Fruit fly (Drosophila melanogaster): Measurements from ENCODE around the gene Culd.

The Culd gene

dm6 chr3L:8372035-8372434 is 15.9 kb upstream of the Culd start, which contains the start of gene ImpE1:
ImpE1 (plus strand) TSS chr3L:8372405.
- TF ChIP-seq usp (GFP tag; optimal IDR thresholded peaks at IDR 0.05): no peak
- TF ChIP-seq Dll (optimal IDR thresholded peaks at IDR 0.05): peak; percentile 2

DNA sequence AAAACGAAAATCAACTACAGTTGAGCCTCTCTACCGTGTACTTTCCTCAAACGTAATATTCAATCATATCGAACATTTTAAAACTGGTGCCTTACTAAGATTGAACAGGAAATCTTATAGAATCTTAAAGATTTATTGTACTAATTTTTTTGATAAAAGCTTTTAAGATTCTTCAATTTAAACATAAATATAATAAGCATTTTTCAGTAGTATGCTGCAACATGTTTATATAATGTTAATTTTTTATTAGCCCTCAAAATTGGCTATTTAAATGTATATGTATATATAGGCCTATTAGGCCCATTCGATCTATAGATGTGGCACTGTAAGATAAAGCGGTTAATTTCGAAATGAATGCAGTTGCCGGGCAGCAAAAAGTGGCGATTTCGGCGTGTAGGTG is 15.4 kb upstream of the Culd start:
- TF ChIP-seq EcR (GFP tag; optimal IDR thresholded peaks at IDR 0.05) (no peak), CG8478 (optimal IDR thresholded peaks at IDR 0.05) (no peak), psq (optimal IDR thresholded peaks at IDR 0.05) (no peak), usp (GFP tag; optimal IDR thresholded peaks at IDR 0.05) (no peak), pan (optimal IDR thresholded peaks at IDR 0.05) (no peak), Dll (optimal IDR thresholded peaks at IDR 0.05) (no peak)

- TF ChIP-seq Dll (optimal IDR thresholded peaks at IDR 0.05) (no peak), CG8478 (optimal IDR thresholded peaks at IDR 0.05) (no peak), pan (optimal IDR thresholded peaks at IDR 0.05) (no peak), EcR (GFP tag; optimal IDR thresholded peaks at IDR 0.05) (no peak), psq (optimal IDR thresholded peaks at IDR 0.05) (no peak), usp (GFP tag; optimal IDR thresholded peaks at IDR 0.05) (no peak)
Measured at dm6 chr3L:8370922-8371321, 14.8 kb upstream of the Culd start.

DNA sequence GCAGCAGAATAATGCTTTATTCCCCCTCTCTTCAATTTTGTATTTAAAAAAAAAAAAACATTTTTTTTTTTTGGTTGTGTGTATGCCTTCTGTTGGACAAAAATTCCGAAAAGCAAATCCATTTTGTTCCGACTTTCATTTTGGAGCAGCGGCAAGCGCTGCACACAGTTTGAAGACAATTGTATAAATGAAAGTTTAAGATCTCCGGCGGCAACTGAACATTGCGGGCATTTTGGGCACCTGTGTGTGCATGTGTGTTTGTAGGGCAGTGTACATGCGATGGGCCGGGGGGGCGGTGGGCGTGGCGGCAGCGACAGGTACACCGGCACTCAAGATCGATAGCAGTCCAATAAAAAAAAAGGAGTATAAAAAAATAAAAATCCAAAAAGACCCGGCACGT is 13.4 kb upstream of the Culd start:
- no peak for TF ChIP-seq pan (optimal IDR thresholded peaks at IDR 0.05)
- no peak for TF ChIP-seq psq (optimal IDR thresholded peaks at IDR 0.05)
- TF ChIP-seq usp (GFP tag; optimal IDR thresholded peaks at IDR 0.05): no peak
- TF ChIP-seq EcR (GFP tag; optimal IDR thresholded peaks at IDR 0.05): no peak
- TF ChIP-seq Dll (optimal IDR thresholded peaks at IDR 0.05): no peak
- no peak for TF ChIP-seq CG8478 (optimal IDR thresholded peaks at IDR 0.05)

DNA sequence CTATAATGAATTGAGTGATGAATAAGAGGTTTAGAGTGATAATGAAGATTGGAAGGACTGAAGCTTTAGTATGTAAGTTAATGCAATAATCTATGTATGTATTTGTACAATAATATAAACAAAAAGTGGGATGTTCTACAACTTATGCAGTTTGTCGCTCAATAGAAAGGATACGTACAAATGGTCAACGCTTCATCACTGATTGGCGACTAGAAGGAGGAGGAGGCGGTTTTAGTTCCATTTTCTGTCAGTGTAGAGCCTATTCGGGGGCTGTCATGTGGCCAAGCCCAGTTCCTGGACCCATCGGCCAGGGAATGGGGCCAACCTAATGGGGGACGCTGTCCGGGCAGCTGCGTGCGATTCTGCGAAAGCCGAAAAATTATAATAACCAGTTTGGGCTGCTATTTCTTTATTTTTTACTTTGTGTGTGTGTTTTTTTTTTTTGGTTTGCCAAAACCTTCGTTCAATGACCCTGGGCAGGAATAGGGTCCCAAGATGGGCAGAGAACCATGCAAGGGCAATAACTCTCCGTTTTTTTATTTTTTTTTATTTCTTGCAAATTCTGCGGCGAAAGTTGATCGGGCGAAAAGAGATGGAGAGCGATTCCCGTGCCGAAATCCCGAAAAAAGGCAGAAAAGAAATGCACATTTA is 12.7 kb upstream of the Culd start:
- TF ChIP-seq usp (GFP tag; optimal IDR thresholded peaks at IDR 0.05): no peak
- peak in 1 of 2 experiments; percentile 9 for TF ChIP-seq EcR (GFP tag; optimal IDR thresholded peaks at IDR 0.05)
- TF ChIP-seq Dll (optimal IDR thresholded peaks at IDR 0.05): no peak

dm6 chr3L:8363266-8363665 is 7.2 kb upstream of the Culd start:
- TF ChIP-seq usp (GFP tag; optimal IDR thresholded peaks at IDR 0.05): no peak
- no peak for TF ChIP-seq CG8478 (optimal IDR thresholded peaks at IDR 0.05)
- no peak for TF ChIP-seq psq (optimal IDR thresholded peaks at IDR 0.05)
- no peak for TF ChIP-seq pan (optimal IDR thresholded peaks at IDR 0.05)
- no peak for TF ChIP-seq EcR (GFP tag; optimal IDR thresholded peaks at IDR 0.05)
- TF ChIP-seq Dll (optimal IDR thresholded peaks at IDR 0.05): no peak

DNA sequence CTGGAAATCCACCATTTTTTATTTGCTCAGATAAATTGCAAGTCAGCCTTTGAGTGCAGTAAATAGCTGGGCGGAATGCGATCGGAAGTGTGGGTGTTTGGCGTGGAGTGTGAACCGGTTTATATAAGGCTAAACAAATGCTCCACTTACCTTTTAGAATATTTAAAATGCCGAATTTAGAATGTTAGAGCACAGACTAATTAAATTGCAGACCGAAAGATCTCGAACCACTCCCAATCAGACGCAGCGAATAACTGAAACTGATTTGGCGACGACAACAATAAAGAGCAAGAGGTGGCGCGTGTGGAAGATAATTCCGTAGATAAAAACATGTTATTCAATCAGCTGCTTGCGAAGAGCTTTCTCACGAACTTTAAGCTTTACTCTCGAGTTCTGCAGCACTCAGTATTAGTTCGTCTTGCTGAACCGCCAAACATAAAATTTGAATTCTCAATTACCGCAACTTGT is 4.6 kb upstream of the Culd start, which contains the start of gene Idh:
Gene Idh (minus strand): TSS at position 264 of the 468 bp plus-strand sequence.
- TF ChIP-seq usp (GFP tag; optimal IDR thresholded peaks at IDR 0.05) (no peak), CG8478 (optimal IDR thresholded peaks at IDR 0.05) (no peak), EcR (GFP tag; optimal IDR thresholded peaks at IDR 0.05) (no peak), psq (optimal IDR thresholded peaks at IDR 0.05) (no peak), pan (optimal IDR thresholded peaks at IDR 0.05) (no peak), Dll (optimal IDR thresholded peaks at IDR 0.05) (no peak)

- TF ChIP-seq pan (optimal IDR thresholded peaks at IDR 0.05) (no peak), psq (optimal IDR thresholded peaks at IDR 0.05) (no peak), EcR (GFP tag; optimal IDR thresholded peaks at IDR 0.05) (no peak), CG8478 (optimal IDR thresholded peaks at IDR 0.05) (no peak)
Measured at dm6 chr3L:8360063-8360642, 4.1 kb upstream of the Culd start.

DNA sequence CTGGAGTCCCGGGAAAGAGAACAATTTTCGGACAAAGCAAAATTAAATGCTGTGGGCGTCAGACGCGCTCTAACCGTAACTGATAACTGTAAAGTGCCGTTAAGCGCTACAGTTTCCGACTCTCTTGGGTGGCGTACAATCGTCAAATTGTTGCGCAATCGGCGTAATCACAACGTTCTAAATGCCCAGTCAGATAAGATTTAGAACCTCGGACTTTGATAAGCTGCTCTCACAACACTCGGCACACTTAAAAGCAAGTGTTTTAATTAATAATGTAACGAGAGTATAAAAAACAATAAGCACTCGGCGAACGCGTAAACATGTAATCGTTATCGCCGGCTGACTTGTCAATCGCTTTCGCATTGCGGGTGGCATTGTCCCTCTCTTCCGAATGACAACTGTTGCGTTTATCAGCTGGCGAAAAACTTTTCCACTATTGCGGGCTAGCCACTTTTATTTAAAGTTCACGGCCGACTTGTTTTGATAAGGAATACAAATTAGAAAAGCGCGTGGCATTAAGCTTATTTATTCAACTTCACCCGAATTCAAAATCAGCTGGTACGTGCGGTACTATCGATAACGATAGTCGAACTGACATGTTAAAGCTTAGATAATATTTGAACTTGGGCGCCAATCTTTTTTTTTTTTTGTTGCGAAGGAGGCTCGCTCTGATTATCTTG is 2.8 kb upstream of the Culd start:
- TF ChIP-seq usp (GFP tag; optimal IDR thresholded peaks at IDR 0.05) (no peak), psq (optimal IDR thresholded peaks at IDR 0.05) (no peak), pan (optimal IDR thresholded peaks at IDR 0.05) (no peak), Dll (optimal IDR thresholded peaks at IDR 0.05) (no peak), EcR (GFP tag; optimal IDR thresholded peaks at IDR 0.05) (no peak), CG8478 (optimal IDR thresholded peaks at IDR 0.05) (no peak)

dm6 chr3L:8358138-8358537 is 2.0 kb upstream of the Culd start:
- TF ChIP-seq usp (GFP tag; optimal IDR thresholded peaks at IDR 0.05) (no peak), CG8478 (optimal IDR thresholded peaks at IDR 0.05) (no peak), pan (optimal IDR thresholded peaks at IDR 0.05) (no peak), psq (optimal IDR thresholded peaks at IDR 0.05) (no peak), EcR (GFP tag; optimal IDR thresholded peaks at IDR 0.05) (no peak), Dll (optimal IDR thresholded peaks at IDR 0.05) (no peak)

DNA sequence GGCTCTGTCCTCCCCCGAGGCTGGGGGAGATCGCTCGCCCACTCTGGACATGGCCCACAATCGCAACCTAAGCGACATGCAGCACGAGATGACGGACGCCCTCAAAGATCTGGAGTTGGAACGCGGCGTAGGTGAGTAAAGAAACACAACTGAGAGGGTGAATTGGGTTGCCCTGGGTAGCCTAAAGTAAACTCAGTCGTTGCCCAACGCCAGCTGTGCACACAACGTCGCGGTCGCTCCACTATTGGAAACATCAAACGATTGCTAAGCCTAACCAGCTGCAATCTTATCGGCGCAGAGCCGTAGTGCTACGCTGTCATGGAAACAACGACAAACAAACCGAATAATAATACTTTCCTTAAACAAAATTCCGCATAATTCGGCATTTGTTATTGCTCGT is 8.8 kb downstream of the Culd start:
- no peak for TF ChIP-seq pan (optimal IDR thresholded peaks at IDR 0.05)

- TF ChIP-seq EcR (GFP tag; optimal IDR thresholded peaks at IDR 0.05): no peak
- no peak for TF ChIP-seq usp (GFP tag; optimal IDR thresholded peaks at IDR 0.05)
- no peak for TF ChIP-seq Dll (optimal IDR thresholded peaks at IDR 0.05)
- TF ChIP-seq pan (optimal IDR thresholded peaks at IDR 0.05): no peak
- TF ChIP-seq CG8478 (optimal IDR thresholded peaks at IDR 0.05): no peak
Measured at dm6 chr3L:8346100-8346980, 9.8 kb downstream of the Culd start, which contains the start of the genes CG7182 and GAPcenA. CG7182 (minus strand) TSS chr3L:8346382. GAPcenA (plus strand) TSS chr3L:8346561.

Data from whole organism.